Worm (Caenorhabditis elegans): ENCODE results near the gene mgrn-1.

ce11 chrX:14335621-14336020 lies 24.1 kb upstream of the mgrn-1 start:
- TF ChIP-seq ceh-16 (tag; optimal IDR thresholded peaks at IDR 0.05) (no peak), nhr-12 (tag; optimal IDR thresholded peaks at IDR 0.05) (no peak), ztf-11 (tag; optimal IDR thresholded peaks at IDR 0.05) (no peak), egl-27 (tag; optimal IDR thresholded peaks at IDR 0.05) (no peak), elt-3 (tag; optimal IDR thresholded peaks at IDR 0.05) (no peak), ama-1 (optimal IDR thresholded peaks at IDR 0.05) (no peak), nhr-237 (tag; optimal IDR thresholded peaks at IDR 0.05) (no peak), ceh-82 (tag; optimal IDR thresholded peaks at IDR 0.05) (no peak), lin-13 (GFP tag; optimal IDR thresholded peaks at IDR 0.05) (no peak), sma-3 (GFP tag; optimal IDR thresholded peaks at IDR 0.05) (no peak), lsy-2 (tag; optimal IDR thresholded peaks at IDR 0.05) (no peak), nhr-6 (tag; optimal IDR thresholded peaks at IDR 0.05) (no peak), nhr-77 (tag; optimal IDR thresholded peaks at IDR 0.05) (no peak)

Data from whole organism, L2 larva.